Worm (Caenorhabditis elegans): Measurements from ENCODE around the gene sym-3.

ce11 chrX:5772538-5773154, 925 bp upstream of the sym-3 start:
- TF ChIP-seq unc-62 (GFP tag; optimal IDR thresholded peaks at IDR 0.05) (no peak), nhr-237 (tag; optimal IDR thresholded peaks at IDR 0.05) (no peak), lin-39 (tag; optimal IDR thresholded peaks at IDR 0.05) (no peak), ceh-82 (tag; optimal IDR thresholded peaks at IDR 0.05) (no peak), unc-39 (tag; optimal IDR thresholded peaks at IDR 0.05) (no peak), elt-1 (tag; optimal IDR thresholded peaks at IDR 0.05) (no peak)

All from whole organism, L2 larva.